Worm (Caenorhabditis elegans) whole organism, L1 larva: ENCODE data around the gene R151.1.

Experiments used
- C04F5.9 ChIP-seq: sonication (generic microtip); optimal IDR thresholded peaks from 2 replicates; lab custom pipeline; 2016; ENCODE audit warnings: missing genetic modification characterization, missing compliant biosample characterization
- C16A3.4 ChIP-seq: fragments of 150-350 bp; optimal IDR thresholded peaks from 2 replicates; lab custom pipeline; 2014; ENCODE audit warnings: missing biosample characterization, missing genetic modification characterization
- F16B12.6 ChIP-seq: fragments of 150-350 bp; optimal IDR thresholded peaks from 2 replicates; lab custom pipeline; 2014; ENCODE audit warnings: missing biosample characterization, missing genetic modification characterization
- Y116A8C.19 ChIP-seq: sonication (generic microtip); optimal IDR thresholded peaks from 2 replicates; lab custom pipeline; 2016; ENCODE audit warnings: missing compliant biosample characterization, missing genetic modification characterization, borderline replicate concordance
- aly-2 ChIP-seq: fragments of 150-350 bp; optimal IDR thresholded peaks from 2 replicates; lab custom pipeline; 2014; ENCODE audit warnings: missing biosample characterization, missing genetic modification characterization
- blmp-1 ChIP-seq: fragments of 150-350 bp; optimal IDR thresholded peaks from 2 replicates; lab custom pipeline; 2014; ENCODE audit warnings: missing biosample characterization, missing genetic modification characterization
- ceh-82 ChIP-seq, 3 experiments: fragments of 150-350 bp in 1 of 3; sonication (generic microtip) in 2 of 3; optimal IDR thresholded peaks; 2 replicates each; lab custom pipeline; 2014 to 2017; ENCODE audit warnings: missing biosample characterization in 3 of 3, missing genetic modification characterization in 3 of 3
- ceh-88 ChIP-seq: fragments of 200-800 bp; sonication (Bioruptor generic); IDR thresholded peaks from 2 replicates; pipeline ENCODE4 v1.3.6; 2022; ENCODE audit warnings: missing genetic modification characterization, missing compliant biosample characterization
- ceh-90 ChIP-seq: sonication (generic microtip); optimal IDR thresholded peaks from 2 replicates; lab custom pipeline; 2016; ENCODE audit warnings: missing genetic modification characterization, missing compliant biosample characterization
- ces-1 ChIP-seq: fragments of 150-350 bp; optimal IDR thresholded peaks from 2 replicates; lab custom pipeline; 2014; ENCODE audit warnings: missing biosample characterization, missing genetic modification reagents, missing genetic modification characterization
- dsc-1 ChIP-seq: sonication (generic microtip); optimal IDR thresholded peaks from 2 replicates; lab custom pipeline; 2016; ENCODE audit warnings: mild to moderate bottlenecking, missing genetic modification characterization, missing compliant biosample characterization
- efl-1 ChIP-seq, 4 experiments: fragments of 150-350 bp; optimal IDR thresholded peaks in 3 of 4; peaks in 1 of 4; 1 replicate in 1 of 4; 2 replicates in 3 of 4; lab custom pipeline; 2014; ENCODE audit warnings: missing biosample characterization in 2 of 4, missing genetic modification characterization in 2 of 4, missing genetic modification reagents in 2 of 4
- efl-3 ChIP-seq: fragments of 200-800 bp; sonication (Bioruptor generic); optimal IDR thresholded peaks from 2 replicates; lab custom pipeline; 2018; ENCODE audit warnings: mild to moderate bottlenecking, missing genetic modification characterization, missing compliant biosample characterization
- elt-3 ChIP-seq, 6 experiments: fragments of 150-350 bp in 1 of 6; sonication (generic microtip); optimal IDR thresholded peaks; 2 replicates each; lab custom pipeline; 2017 to 2018; ENCODE audit warnings: missing biosample characterization in 6 of 6, missing genetic modification characterization in 6 of 6, inconsistent platforms in 1 of 6
- ets-5 ChIP-seq: fragments of 200-800 bp; sonication (Bioruptor generic); IDR thresholded peaks from 2 replicates; pipeline ENCODE4 v1.3.6; 2022; ENCODE audit warnings: missing genetic modification characterization, missing compliant biosample characterization
- fkh-4 ChIP-seq: sonication (generic microtip); optimal IDR thresholded peaks from 2 replicates; lab custom pipeline; 2016; ENCODE audit warnings: missing compliant biosample characterization, missing genetic modification characterization, borderline replicate concordance
- fkh-8 ChIP-seq: sonication (generic microtip); optimal IDR thresholded peaks from 2 replicates; lab custom pipeline; 2016; ENCODE audit warnings: mild to moderate bottlenecking, missing genetic modification characterization, missing compliant biosample characterization
- hlh-4 ChIP-seq: sonication (generic microtip); optimal IDR thresholded peaks from 2 replicates; lab custom pipeline; 2016; ENCODE audit warnings: mild to moderate bottlenecking, missing genetic modification characterization, missing compliant biosample characterization
- irx-1 ChIP-seq: sonication (generic microtip); optimal IDR thresholded peaks from 2 replicates; lab custom pipeline; 2016; ENCODE audit warnings: missing genetic modification characterization, missing compliant biosample characterization
- isw-1 ChIP-seq: fragments of 200-800 bp; sonication (Bioruptor generic); IDR thresholded peaks from 2 replicates; pipeline ENCODE4 v1.3.6; 2022; ENCODE audit warnings: missing genetic modification characterization, missing compliant biosample characterization
- lir-3 ChIP-seq: sonication (generic microtip); optimal IDR thresholded peaks from 2 replicates; lab custom pipeline; 2016; ENCODE audit warnings: mild to moderate bottlenecking, missing genetic modification characterization, moderate library complexity, missing compliant biosample characterization; ENCODE audit not compliant: poor library complexity
- mdl-1 ChIP-seq, 2 experiments: fragments of 150-350 bp; optimal IDR thresholded peaks; 2 replicates each; lab custom pipeline; 2014 to 2017; ENCODE audit warnings: missing biosample characterization in 2 of 2, missing genetic modification characterization in 2 of 2, inconsistent platforms in 1 of 2
- mep-1 ChIP-seq: fragments of 150-350 bp; optimal IDR thresholded peaks from 2 replicates; lab custom pipeline; 2014; ENCODE audit warnings: missing biosample characterization, missing genetic modification characterization
- nhr-12 ChIP-seq: sonication (generic microtip); optimal IDR thresholded peaks from 2 replicates; lab custom pipeline; 2017; ENCODE audit warnings: missing biosample characterization, missing genetic modification characterization
- nhr-19 ChIP-seq: fragments of 200-800 bp; sonication (Bioruptor generic); conservative IDR thresholded peaks from 2 replicates; pipeline ENCODE4 v1.3.6; 2022; ENCODE audit warnings: missing genetic modification characterization, missing compliant biosample characterization
- nhr-20 ChIP-seq: sonication (generic microtip); optimal IDR thresholded peaks from 2 replicates; lab custom pipeline; 2016; ENCODE audit warnings: mild to moderate bottlenecking, missing genetic modification characterization, missing compliant biosample characterization
- nhr-28 ChIP-seq: fragments of 150-350 bp; optimal IDR thresholded peaks from 2 replicates; lab custom pipeline; 2014; ENCODE audit warnings: missing biosample characterization, missing genetic modification characterization
- nhr-47 ChIP-seq: sonication (generic microtip); optimal IDR thresholded peaks from 2 replicates; lab custom pipeline; 2016; ENCODE audit warnings: mild to moderate bottlenecking, missing genetic modification characterization, moderate library complexity, missing compliant biosample characterization
- nhr-71 ChIP-seq: sonication (generic microtip); optimal IDR thresholded peaks from 2 replicates; lab custom pipeline; 2016; ENCODE audit warnings: mild to moderate bottlenecking, missing genetic modification characterization, moderate library complexity, missing compliant biosample characterization
- nhr-77 ChIP-seq: fragments of 150-350 bp; optimal IDR thresholded peaks from 2 replicates; lab custom pipeline; 2014; ENCODE audit warnings: missing biosample characterization, missing genetic modification characterization
- nhr-84 ChIP-seq: sonication (generic microtip); optimal IDR thresholded peaks from 2 replicates; lab custom pipeline; 2017; ENCODE audit warnings: missing biosample characterization, missing genetic modification characterization
- nhr-85 ChIP-seq: sonication (generic microtip); peaks from one replicate; lab custom pipeline; 2016; ENCODE audit warnings: missing genetic modification characterization, inconsistent platforms, missing compliant biosample characterization
- nhr-90 ChIP-seq: sonication (generic microtip); optimal IDR thresholded peaks from 2 replicates; lab custom pipeline; 2016; ENCODE audit warnings: mild to moderate bottlenecking, missing genetic modification characterization, missing compliant biosample characterization; ENCODE audit not compliant: poor library complexity
- pax-3 ChIP-seq: fragments of 200-800 bp; sonication (Bioruptor generic); optimal IDR thresholded peaks from 2 replicates; lab custom pipeline; 2018; ENCODE audit warnings: mild to moderate bottlenecking, missing genetic modification characterization, moderate library complexity, missing compliant biosample characterization
- pqm-1 ChIP-seq: sonication (generic microtip); optimal IDR thresholded peaks from 3 replicates; lab custom pipeline; 2017; ENCODE audit warnings: missing biosample characterization, missing genetic modification characterization
- rnt-1 ChIP-seq: sonication (generic microtip); optimal IDR thresholded peaks from 2 replicates; lab custom pipeline; 2016; ENCODE audit warnings: mild to moderate bottlenecking, missing genetic modification characterization, moderate library complexity, missing compliant biosample characterization
- snpc-4 ChIP-seq: fragments of 150-350 bp; optimal IDR thresholded peaks from 2 replicates; lab custom pipeline; 2014; ENCODE audit warnings: missing biosample characterization, missing genetic modification characterization
- sox-4 ChIP-seq: sonication (generic microtip); optimal IDR thresholded peaks from 2 replicates; lab custom pipeline; 2016; ENCODE audit warnings: missing genetic modification characterization, missing compliant biosample characterization
- swsn-7 ChIP-seq: sonication (generic microtip); optimal IDR thresholded peaks from 2 replicates; lab custom pipeline; 2016; ENCODE audit warnings: missing genetic modification characterization, missing compliant biosample characterization
- unc-130 ChIP-seq: fragments of 150-350 bp; optimal IDR thresholded peaks from 2 replicates; lab custom pipeline; 2017; ENCODE audit warnings: missing biosample characterization, missing genetic modification characterization, inconsistent platforms
- unc-62 ChIP-seq: fragments of 150-350 bp; optimal IDR thresholded peaks from 2 replicates; lab custom pipeline; 2014; ENCODE audit warnings: missing biosample characterization, missing genetic modification reagents, missing genetic modification characterization
- unc-86 ChIP-seq: sonication (generic microtip); optimal IDR thresholded peaks from 2 replicates; lab custom pipeline; 2016; ENCODE audit warnings: missing genetic modification characterization, missing compliant biosample characterization
- xbp-1 ChIP-seq: sonication (generic microtip); optimal IDR thresholded peaks from 2 replicates; lab custom pipeline; 2016; ENCODE audit warnings: missing genetic modification characterization, missing compliant biosample characterization
- zip-4 ChIP-seq: fragments of 200-800 bp; sonication (Bioruptor generic); optimal IDR thresholded peaks from 2 replicates; lab custom pipeline; 2018; ENCODE audit warnings: mild to moderate bottlenecking, missing genetic modification characterization, moderate library complexity, missing compliant biosample characterization

Gene R151.1

DNA sequence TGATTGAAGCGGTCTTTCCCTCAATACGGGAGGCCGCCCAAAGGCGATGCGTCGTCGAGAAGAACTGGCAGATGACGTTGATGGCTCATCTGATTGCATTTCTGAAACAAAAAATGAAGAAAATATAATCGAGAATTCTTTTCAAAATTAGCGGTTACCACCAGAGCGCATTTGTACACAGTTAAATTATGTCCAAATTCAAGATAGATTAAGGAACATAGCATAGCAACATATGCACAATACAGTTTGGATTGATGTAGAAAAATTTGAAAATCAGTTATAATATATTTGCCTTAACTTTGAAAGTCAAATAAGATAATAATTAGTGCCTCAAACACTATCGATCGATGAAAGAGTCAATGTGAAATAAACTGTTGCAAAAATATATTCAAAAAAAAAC is 13.4 kb downstream of the R151.1 start, which contains the start of gene R151.8:
R151.8 (minus strand) TSS at position 101 of the 400 bp plus-strand sequence.
- TF ChIP-seq nhr-85 (tag; lab: Kevin White, UChicago) (peak; percentile 13), pqm-1 (no peak)

ce11 chrIII:7230841-7231240 is 14.5 kb downstream of the R151.1 start, which contains the start of gene R151.10:
TSS of gene R151.10 (minus strand) at chrIII:7230941.
- no peak for TF ChIP-seq nhr-20
- TF ChIP-seq xbp-1: no peak
- TF ChIP-seq efl-1 (optimal IDR thresholded peaks at IDR 0.05; lab: Kevin White, UChicago): no peak
- no peak for TF ChIP-seq efl-1 (GFP tag; optimal IDR thresholded peaks at IDR 0.05 in 1 of 2; lab: Kevin White, UChicago)
- no peak for TF ChIP-seq pax-3 (tag; lab: Kevin White, UChicago)
- no peak for TF ChIP-seq ces-1
- no peak for TF ChIP-seq dsc-1
- TF ChIP-seq rnt-1 (tag; lab: Kevin White, UChicago): no peak
- TF ChIP-seq efl-3 (GFP tag; lab: Kevin White, UChicago): no peak
- TF ChIP-seq elt-3 (tag; optimal IDR thresholded peaks at IDR 0.05; lab: Kevin White, UChicago): no peak
- no peak for TF ChIP-seq aly-2 (tag; lab: Kevin White, UChicago)
- TF ChIP-seq C04F5.9 (tag; lab: Kevin White, UChicago): no peak
- TF ChIP-seq isw-1 (GFP tag; lab: Robert Waterston, UW): no peak
- TF ChIP-seq nhr-19 (GFP tag; lab: Robert Waterston, UW): no peak
- TF ChIP-seq unc-62 (GFP tag; lab: Kevin White, UChicago): no peak
- no peak for TF ChIP-seq ceh-88 (GFP tag; lab: Robert Waterston, UW)
- TF ChIP-seq snpc-4: no peak
- no peak for TF ChIP-seq hlh-4 (tag; lab: Kevin White, UChicago)
- no peak for TF ChIP-seq fkh-4
- no peak for TF ChIP-seq lir-3 (tag; lab: Kevin White, UChicago)

ce11 chrIII:7232782-7233181 is 16.5 kb downstream of the R151.1 start, which contains the start of gene adr-2:
TSS of gene adr-2 (minus strand) at chrIII:7232882.
- TF ChIP-seq unc-130 (tag; lab: Kevin White, UChicago) (no peak), nhr-85 (tag; lab: Kevin White, UChicago) (no peak), mdl-1 (tag; optimal IDR thresholded peaks at IDR 0.05; lab: Kevin White, UChicago) (no peak), fkh-8 (tag; lab: Kevin White, UChicago) (no peak), ceh-90 (tag; lab: Kevin White, UChicago) (no peak), C04F5.9 (tag; lab: Kevin White, UChicago) (no peak), Y116A8C.19 (tag; lab: Kevin White, UChicago) (no peak), hlh-4 (tag; lab: Kevin White, UChicago) (no peak), nhr-47 (tag; lab: Kevin White, UChicago) (no peak), C16A3.4 (tag; lab: Kevin White, UChicago) (no peak), ets-5 (GFP tag; lab: Robert Waterston, UW) (no peak), nhr-77 (no peak), ceh-82 (tag; optimal IDR thresholded peaks at IDR 0.05; lab: Kevin White, UChicago) (no peak), ces-1 (no peak)

DNA sequence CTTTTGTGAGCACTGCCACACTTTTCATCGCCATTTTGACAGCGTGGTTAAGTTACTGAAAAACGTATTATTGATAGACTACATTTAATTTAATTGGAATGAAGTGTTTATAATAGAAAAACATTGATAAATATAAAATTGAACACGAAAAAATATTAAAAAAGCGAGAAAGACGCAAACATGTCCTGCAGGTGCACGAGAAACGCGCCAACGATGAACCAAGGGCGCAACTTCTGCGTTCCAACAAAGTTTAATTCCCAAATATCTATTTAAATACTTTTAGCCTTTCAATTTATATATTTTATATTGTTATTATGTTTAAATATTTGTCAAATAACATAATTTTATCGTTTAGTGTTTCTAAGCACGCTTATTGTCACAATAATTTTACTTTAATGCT is 17.8 kb downstream of the R151.1 start, which contains the start of gene ndus-8:
ndus-8 (minus strand) TSS at position 55 of the 400 bp plus-strand sequence.
- peak in 2 of 3 experiments; percentile 47 to 77 for TF ChIP-seq ceh-82 (tag; optimal IDR thresholded peaks at IDR 0.05; lab: Kevin White, UChicago)
- TF ChIP-seq F16B12.6 (tag; lab: Kevin White, UChicago): peak; percentile 59
- peak; percentile 78 for TF ChIP-seq dsc-1
- TF ChIP-seq nhr-20: peak; percentile 81
- TF ChIP-seq nhr-71 (tag; lab: Kevin White, UChicago): peak; percentile 82
- peak; percentile 68 for TF ChIP-seq nhr-85 (tag; lab: Kevin White, UChicago)
- TF ChIP-seq nhr-12 (tag; lab: Kevin White, UChicago): no peak
- TF ChIP-seq sox-4 (tag; lab: Kevin White, UChicago): no peak
- TF ChIP-seq rnt-1 (tag; lab: Kevin White, UChicago): peak; percentile 77
- peak; percentile 78 for TF ChIP-seq nhr-90
- peak; percentile 18 for TF ChIP-seq fkh-8 (tag; lab: Kevin White, UChicago)
- TF ChIP-seq nhr-47 (tag; lab: Kevin White, UChicago): peak; percentile 76
- peak; percentile 67 for TF ChIP-seq blmp-1
- TF ChIP-seq nhr-84 (tag; lab: Kevin White, UChicago): no peak
- TF ChIP-seq aly-2 (tag; lab: Kevin White, UChicago): no peak
- no peak for TF ChIP-seq efl-3 (GFP tag; lab: Kevin White, UChicago)
- TF ChIP-seq swsn-7 (tag; lab: Kevin White, UChicago): peak; percentile 78
- TF ChIP-seq mep-1 (tag; lab: Kevin White, UChicago): peak; percentile 95
- TF ChIP-seq snpc-4: peak; percentile 52
- TF ChIP-seq efl-1 (optimal IDR thresholded peaks at IDR 0.05; lab: Kevin White, UChicago): peak; percentile 65 to 81
- TF ChIP-seq efl-1 (GFP tag; optimal IDR thresholded peaks at IDR 0.05 in 1 of 2; lab: Kevin White, UChicago): peak; percentile 73 to 96
- TF ChIP-seq pqm-1: no peak
- TF ChIP-seq C16A3.4 (tag; lab: Kevin White, UChicago): peak; percentile 79
- TF ChIP-seq mdl-1 (tag; optimal IDR thresholded peaks at IDR 0.05; lab: Kevin White, UChicago): peak in 1 of 2 experiments; percentile 57
- peak in 1 of 6 experiments; percentile 53 for TF ChIP-seq elt-3 (tag; optimal IDR thresholded peaks at IDR 0.05; lab: Kevin White, UChicago)
- TF ChIP-seq isw-1 (GFP tag; lab: Robert Waterston, UW): peak; percentile 37
- peak; percentile 35 for TF ChIP-seq zip-4 (GFP tag; lab: Kevin White, UChicago)
- TF ChIP-seq nhr-28 (tag; lab: Kevin White, UChicago): no peak
- TF ChIP-seq unc-86 (tag; lab: Kevin White, UChicago): peak; percentile 56
- peak; percentile 34 for TF ChIP-seq irx-1 (tag; lab: Kevin White, UChicago)
